Worm (Caenorhabditis elegans): ENCODE results near the gene pot-2.

pot-2 gene

DNA sequence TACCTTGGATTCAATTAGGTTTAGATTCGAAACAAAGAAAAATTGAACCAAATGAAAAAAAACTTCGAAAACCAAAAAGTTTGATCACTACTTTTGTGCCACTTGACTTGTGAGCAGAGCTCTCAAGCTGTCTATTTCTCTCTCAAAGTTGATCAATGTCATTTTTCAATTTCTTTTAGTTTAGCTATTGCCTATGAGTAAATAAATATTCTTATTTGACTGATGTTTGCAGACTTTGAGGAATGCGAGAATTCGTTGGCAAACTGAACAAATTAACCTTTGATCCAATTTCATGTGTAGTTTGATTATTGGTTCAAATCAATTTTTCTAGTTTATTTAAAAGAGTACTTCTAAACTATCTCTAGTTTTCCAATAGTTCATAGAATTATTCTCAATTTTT lies 40.2 kb upstream of the pot-2 start:
- TF ChIP-seq zip-11 (GFP tag; IDR thresholded peaks at IDR 0.05) (no peak), unc-62 (GFP tag; optimal IDR thresholded peaks at IDR 0.05 in 1 of 2) (peak in 1 of 2 experiments; percentile 91), unc-62 (tag; optimal IDR thresholded peaks at IDR 0.05) (no peak), D1046.2 (GFP tag; IDR thresholded peaks at IDR 0.05) (no peak), duxl-1 (tag; optimal IDR thresholded peaks at IDR 0.05; ENCODE audit: poor library complexity) (no peak), madf-9 (GFP tag; conservative IDR thresholded peaks at IDR 0.05) (no peak)

- TF ChIP-seq jun-1 (tag; optimal IDR thresholded peaks at IDR 0.05), result no peak
- TF ChIP-seq nhr-48 (tag; optimal IDR thresholded peaks at IDR 0.05), result no peak
- 0 out of 2 replicates have a peak, but pooled peaks have one; percentile 16 for TF ChIP-seq vab-7 (GFP tag; IDR thresholded peaks at IDR 0.05)
- TF ChIP-seq mdl-1 (tag; optimal IDR thresholded peaks at IDR 0.05), result no peak
- TF ChIP-seq lin-38 (GFP tag; IDR thresholded peaks at IDR 0.05), result peak; percentile 71
- TF ChIP-seq lin-15B (tag; optimal IDR thresholded peaks at IDR 0.05), result no peak
- TF ChIP-seq hlh-30 (tag; optimal IDR thresholded peaks at IDR 0.05; ENCODE audit: insufficient read depth), result peak; percentile 18
- TF ChIP-seq daf-19 (GFP tag; conservative IDR thresholded peaks at IDR 0.05), result no peak
- no peak for TF ChIP-seq fos-1 (tag; optimal IDR thresholded peaks at IDR 0.05)
- no peak for TF ChIP-seq dmd-8 (GFP tag; IDR thresholded peaks at IDR 0.05)
- TF ChIP-seq hif-1 (tag; optimal IDR thresholded peaks at IDR 0.05), result peak in 1 of 2 experiments; percentile 71
- peak; percentile 53 for TF ChIP-seq dmd-6 (GFP tag; IDR thresholded peaks at IDR 0.05)
- peak; percentile 24 for TF ChIP-seq spr-1 (tag; optimal IDR thresholded peaks at IDR 0.05)
- peak in 1 of 2 experiments; percentile 79 for TF ChIP-seq lsy-2 (tag; optimal IDR thresholded peaks at IDR 0.05)
- peak; percentile 80 for TF ChIP-seq nhr-42 (GFP tag; IDR thresholded peaks at IDR 0.05)
- TF ChIP-seq tag-97 (GFP tag; IDR thresholded peaks at IDR 0.05), result no peak
- peak; percentile 44 for TF ChIP-seq rbr-2 (tag; optimal IDR thresholded peaks at IDR 0.05)
- TF ChIP-seq fkh-10 (GFP tag; optimal IDR thresholded peaks at IDR 0.05), result peak; percentile 21
- no peak for TF ChIP-seq lir-3 (tag; optimal IDR thresholded peaks at IDR 0.05)
- no peak for TF ChIP-seq zip-2 (tag; optimal IDR thresholded peaks at IDR 0.05)
- no peak for TF ChIP-seq daf-12 (tag; optimal IDR thresholded peaks at IDR 0.05)
- no peak for TF ChIP-seq ceh-44 (GFP tag; IDR thresholded peaks at IDR 0.05)
- peak; percentile 86 for TF ChIP-seq dpl-1 (GFP tag; optimal IDR thresholded peaks at IDR 0.05)
- TF ChIP-seq nhr-11 (tag; optimal IDR thresholded peaks at IDR 0.05), result no peak
- TF ChIP-seq T26A8.4 (GFP tag; IDR thresholded peaks at IDR 0.05), result 0 out of 2 replicates have a peak, but pooled peaks have one; percentile 23
- TF ChIP-seq nhr-111 (GFP tag; optimal IDR thresholded peaks at IDR 0.05), result no peak
- TF ChIP-seq mep-1 (tag; optimal IDR thresholded peaks at IDR 0.05), result peak; percentile 53
- TF ChIP-seq mxl-3 (GFP tag; optimal IDR thresholded peaks at IDR 0.05), result peak; percentile 3
- no peak for TF ChIP-seq snpc-4 (tag; optimal IDR thresholded peaks at IDR 0.05)
- no peak for TF ChIP-seq set-16 (GFP tag; IDR thresholded peaks at IDR 0.05)
- TF ChIP-seq aha-1 (tag), result peak; percentile 98
- peak; percentile 55; the same call in 1 of the 2 replicates for TF ChIP-seq hmg-1.1 (GFP tag; IDR thresholded peaks at IDR 0.05)
- TF ChIP-seq zfp-3 (GFP tag; conservative IDR thresholded peaks at IDR 0.05), result 0 out of 2 replicates have a peak, but pooled peaks have one; percentile 23
- TF ChIP-seq ceh-20 (GFP tag; IDR thresholded peaks at IDR 0.05), result peak; percentile 28; the same call in 1 of the 2 replicates
- TF ChIP-seq F10B5.3 (tag; optimal IDR thresholded peaks at IDR 0.05), result no peak
- TF ChIP-seq F37D6.2 (tag; optimal IDR thresholded peaks at IDR 0.05), result peak; percentile 15
- no peak for TF ChIP-seq daf-8 (GFP tag; IDR thresholded peaks at IDR 0.05)
- peak; percentile 67 for TF ChIP-seq dve-1 (tag; optimal IDR thresholded peaks at IDR 0.05; ENCODE audit: insufficient read depth)
- no peak for TF ChIP-seq Y75B8A.6 (GFP tag; IDR thresholded peaks at IDR 0.05)
- TF ChIP-seq lin-29 (GFP tag; IDR thresholded peaks at IDR 0.05), result no peak
- TF ChIP-seq madf-9 (GFP tag; conservative IDR thresholded peaks at IDR 0.05), result no peak
- no peak for TF ChIP-seq nhr-25 (tag; optimal IDR thresholded peaks at IDR 0.05; ENCODE audit: borderline replicate concordance, insufficient read depth)
- no peak for TF ChIP-seq ZK546.5 (tag; optimal IDR thresholded peaks at IDR 0.05)
- TF ChIP-seq ces-1 (GFP tag; optimal IDR thresholded peaks at IDR 0.05), result no peak
- TF ChIP-seq ceh-28 (tag; optimal IDR thresholded peaks at IDR 0.05), result no peak
Measured at ce11 chrII:14488661-14489060, 35.3 kb upstream of the pot-2 start, which contains the start of gene usp-14. TSS of gene usp-14 (minus strand) at chrII:14488688.
